Fruit fly (Drosophila melanogaster): ENCODE results near the gene glo.
A peak's percentile ranks its signal among the peaks of the same experiment; 100 is the strongest.

The glo gene

dm6 chr3R:11780181-11780688 lies 39.0 kb downstream of the glo start (continued):
- TF ChIP-seq CG9797 (GFP tag; optimal IDR thresholded peaks at IDR 0.05), result peak; percentile 28
- TF ChIP-seq Blimp-1 (GFP tag; optimal IDR thresholded peaks at IDR 0.05), result peak; percentile 93
- no peak for TF ChIP-seq Tbp (GFP tag; optimal IDR thresholded peaks at IDR 0.05)
- peak; percentile 87 for TF ChIP-seq Gug (GFP tag; IDR thresholded peaks at IDR 0.05)
- TF ChIP-seq corto (GFP tag; optimal IDR thresholded peaks at IDR 0.05), result peak; percentile 51
- TF ChIP-seq Ada2b (GFP tag; IDR thresholded peaks at IDR 0.05), result peak; percentile 53; the same call in 1 of the 2 replicates
- peak; percentile 78 for TF ChIP-seq kah (GFP tag; optimal IDR thresholded peaks at IDR 0.05)
- TF ChIP-seq CG17359 (tag; optimal IDR thresholded peaks at IDR 0.05), result peak; percentile 95
- peak; percentile 84 for TF ChIP-seq lbe (GFP tag; optimal IDR thresholded peaks at IDR 0.05)
- TF ChIP-seq E2f2 (GFP tag; IDR thresholded peaks at IDR 0.05), result peak; percentile 30; the same call in 1 of the 2 replicates
- peak; percentile 78 for TF ChIP-seq esg (GFP tag; conservative IDR thresholded peaks at IDR 0.05)
- peak; percentile 52; the same call in 2 of the 3 replicates for TF ChIP-seq CG14050 (GFP tag; IDR thresholded peaks at IDR 0.05)
- peak; percentile 96 for TF ChIP-seq CG4424 (GFP tag; optimal IDR thresholded peaks at IDR 0.05)
- no peak for TF ChIP-seq Ets97D (GFP tag; optimal IDR thresholded peaks at IDR 0.05)
- no peak for TF ChIP-seq mam (GFP tag; optimal IDR thresholded peaks at IDR 0.05)
- peak; percentile 96 for TF ChIP-seq trem (tag; optimal IDR thresholded peaks at IDR 0.05)
- TF ChIP-seq ro (GFP tag; IDR thresholded peaks at IDR 0.05), result peak; percentile 75
- peak; percentile 75 for TF ChIP-seq Gsc (GFP tag; IDR thresholded peaks at IDR 0.05)
- TF ChIP-seq B-H1 (GFP tag; IDR thresholded peaks at IDR 0.05), result peak; percentile 78
- TF ChIP-seq CG33557 (GFP tag; optimal IDR thresholded peaks at IDR 0.05), result peak; percentile 97
- peak; percentile 79 for TF ChIP-seq kay (GFP tag; optimal IDR thresholded peaks at IDR 0.05)
- TF ChIP-seq nau (GFP tag; optimal IDR thresholded peaks at IDR 0.05), result peak; percentile 80
- no peak for TF ChIP-seq HmgD (GFP tag; optimal IDR thresholded peaks at IDR 0.05)
- TF ChIP-seq pho (GFP tag; optimal IDR thresholded peaks at IDR 0.05), result no peak
- TF ChIP-seq abd-A (tag; optimal IDR thresholded peaks at IDR 0.05), result no peak
- TF ChIP-seq CG12299 (tag; optimal IDR thresholded peaks at IDR 0.05), result peak; percentile 80
- TF ChIP-seq lmd (GFP tag; IDR thresholded peaks at IDR 0.05), result peak; percentile 86
- TF ChIP-seq CG33213 (GFP tag; optimal IDR thresholded peaks at IDR 0.05), result no peak
- no peak for TF ChIP-seq Dad (GFP tag; optimal IDR thresholded peaks at IDR 0.05)
- peak; percentile 85 for TF ChIP-seq Ptx1 (GFP tag; IDR thresholded peaks at IDR 0.05)
- TF ChIP-seq CG30431 (GFP tag; optimal IDR thresholded peaks at IDR 0.05), result peak; percentile 95
- TF ChIP-seq CG10366 (GFP tag; IDR thresholded peaks at IDR 0.05), result peak; percentile 83
- peak; percentile 88 for TF ChIP-seq ttk (GFP tag; IDR thresholded peaks at IDR 0.05)
- peak; percentile 48 for TF ChIP-seq CG10565 (GFP tag; optimal IDR thresholded peaks at IDR 0.05)
- peak; percentile 96 for TF ChIP-seq CoRest (tag; optimal IDR thresholded peaks at IDR 0.05)
- peak; percentile 71 for TF ChIP-seq E2f1 (GFP tag; IDR thresholded peaks at IDR 0.05)
- TF ChIP-seq CG11696 (GFP tag; IDR thresholded peaks at IDR 0.05), result no peak
- peak; percentile 86 for TF ChIP-seq TFAM (GFP tag; optimal IDR thresholded peaks at IDR 0.05)
- TF ChIP-seq Hr78 (GFP tag; optimal IDR thresholded peaks at IDR 0.05), result peak in 1 of 2 experiments; percentile 92
- no peak for TF ChIP-seq CG6765 (GFP tag; optimal IDR thresholded peaks at IDR 0.05)
- peak; percentile 88 for TF ChIP-seq CG9437 (GFP tag; optimal IDR thresholded peaks at IDR 0.05)
- peak; percentile 93 for TF ChIP-seq chm (GFP tag; IDR thresholded peaks at IDR 0.05)
- TF ChIP-seq bab2 (GFP tag; optimal IDR thresholded peaks at IDR 0.05), result peak; percentile 35
- TF ChIP-seq CG8089 (GFP tag; optimal IDR thresholded peaks at IDR 0.05), result no peak
- peak; percentile 96 for TF ChIP-seq CG7839 (tag; optimal IDR thresholded peaks at IDR 0.05)
- peak; percentile 81 for TF ChIP-seq Nf-YA (GFP tag; IDR thresholded peaks at IDR 0.05)
- peak; percentile 98 for TF ChIP-seq CG9727 (GFP tag; optimal IDR thresholded peaks at IDR 0.05)
- TF ChIP-seq dati (GFP tag; IDR thresholded peaks at IDR 0.05), result peak; percentile 41; the same call in 1 of the 2 replicates
- peak; percentile 98 for TF ChIP-seq CG8924 (tag; optimal IDR thresholded peaks at IDR 0.05)
- TF ChIP-seq org-1 (GFP tag; optimal IDR thresholded peaks at IDR 0.05), result peak; percentile 85
- no peak for TF ChIP-seq CG4282 (GFP tag; optimal IDR thresholded peaks at IDR 0.05)
